Fruit fly (Drosophila melanogaster): Measurements from ENCODE around the gene bru3.
A peak's percentile ranks its signal among the peaks of the same experiment; 100 is the strongest.

The bru3 gene

DNA sequence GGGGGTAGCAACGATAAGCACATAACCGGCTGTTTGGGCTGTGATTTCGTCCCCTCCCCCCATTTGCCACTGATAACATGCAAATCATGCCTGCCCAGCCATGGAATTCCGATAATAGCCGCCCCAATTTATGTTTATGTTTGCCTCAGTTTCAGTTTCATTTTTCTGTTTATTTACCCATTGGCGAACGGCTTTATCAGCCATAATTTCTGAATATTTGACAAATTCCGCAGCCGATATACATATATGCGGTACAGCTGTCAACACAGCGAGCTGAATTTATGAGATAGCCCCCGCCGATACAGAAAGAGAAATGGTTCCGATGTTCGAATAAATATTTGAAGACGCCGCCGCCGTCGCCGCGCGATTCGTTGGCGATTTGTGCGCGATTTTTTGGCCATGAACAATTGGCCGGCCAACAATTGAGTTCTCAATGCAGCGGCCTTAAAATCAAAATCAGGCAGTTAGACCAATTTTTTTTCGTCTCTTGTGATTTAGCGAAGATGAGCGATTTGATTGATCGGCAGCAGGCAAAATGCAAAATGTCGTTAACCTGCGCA, 313.9 kb downstream of the bru3 start (continued):
- no peak for TF ChIP-seq sc (optimal IDR thresholded peaks at IDR 0.05)
- TF ChIP-seq sc (GFP tag; optimal IDR thresholded peaks at IDR 0.05) = no peak
- no peak for TF ChIP-seq vfl (GFP tag; optimal IDR thresholded peaks at IDR 0.05)
- TF ChIP-seq CG7786 (GFP tag; optimal IDR thresholded peaks at IDR 0.05) = no peak
- no peak for TF ChIP-seq chinmo (GFP tag; IDR thresholded peaks at IDR 0.05; ENCODE audit: partially characterized antibody)
- no peak for TF ChIP-seq CG18764 (GFP tag; optimal IDR thresholded peaks at IDR 0.05)
- TF ChIP-seq crc (GFP tag; optimal IDR thresholded peaks at IDR 0.05) = no peak
- no peak for TF ChIP-seq CG16863 (GFP tag; optimal IDR thresholded peaks at IDR 0.05)
- no peak for TF ChIP-seq ash1 (GFP tag; optimal IDR thresholded peaks at IDR 0.05)
- no peak for TF ChIP-seq Rx (GFP tag; IDR thresholded peaks at IDR 0.05)
- TF ChIP-seq crp (GFP tag; optimal IDR thresholded peaks at IDR 0.05) = no peak
- no peak for TF ChIP-seq bsh (GFP tag; optimal IDR thresholded peaks at IDR 0.05)
- no peak for TF ChIP-seq zen (tag; optimal IDR thresholded peaks at IDR 0.05)
- TF ChIP-seq BtbVII (GFP tag; optimal IDR thresholded peaks at IDR 0.05) = peak; percentile 12
- TF ChIP-seq Sry-β (GFP tag; optimal IDR thresholded peaks at IDR 0.05) = no peak
- TF ChIP-seq CG9215 (GFP tag; IDR thresholded peaks at IDR 0.05) = no peak
- peak; percentile 2 for TF ChIP-seq gem (tag; optimal IDR thresholded peaks at IDR 0.05)
- TF ChIP-seq CG10147 (GFP tag; optimal IDR thresholded peaks at IDR 0.05) = no peak
- TF ChIP-seq crol (GFP tag; IDR thresholded peaks at IDR 0.05) = no peak
- TF ChIP-seq HmgZ (tag; optimal IDR thresholded peaks at IDR 0.05) = no peak
- no peak for TF ChIP-seq Atf6 (GFP tag; IDR thresholded peaks at IDR 0.05)
- TF ChIP-seq gce (GFP tag; IDR thresholded peaks at IDR 0.05) = no peak
- no peak for TF ChIP-seq oc (tag; optimal IDR thresholded peaks at IDR 0.05)
- peak; percentile 61 for TF ChIP-seq Med (GFP tag)
- TF ChIP-seq mirr (GFP tag; optimal IDR thresholded peaks at IDR 0.05) = peak; percentile 83
- no peak for TF ChIP-seq CG17568 (GFP tag; optimal IDR thresholded peaks at IDR 0.05)
- no peak for TF ChIP-seq CG13296 (GFP tag; optimal IDR thresholded peaks at IDR 0.05)
- no peak for TF ChIP-seq Spps (tag; optimal IDR thresholded peaks at IDR 0.05)
- no peak for TF ChIP-seq Scr (GFP tag; IDR thresholded peaks at IDR 0.05; ENCODE audit: partially characterized antibody)
- TF ChIP-seq pum (GFP tag; optimal IDR thresholded peaks at IDR 0.05) = no peak
- peak; percentile 96 for TF ChIP-seq sd (tag; optimal IDR thresholded peaks at IDR 0.05)
- TF ChIP-seq Bgb (GFP tag; IDR thresholded peaks at IDR 0.05; ENCODE audit: partially characterized antibody) = no peak
- TF ChIP-seq dati (GFP tag; IDR thresholded peaks at IDR 0.05) = no peak
- TF ChIP-seq zf30C (GFP tag; optimal IDR thresholded peaks at IDR 0.05) = no peak
- TF ChIP-seq pros (GFP tag; optimal IDR thresholded peaks at IDR 0.05) = no peak
- no peak for TF ChIP-seq Antp (GFP tag; optimal IDR thresholded peaks at IDR 0.05)
- no peak for TF ChIP-seq emc (GFP tag; optimal IDR thresholded peaks at IDR 0.05)
- TF ChIP-seq sna (GFP tag; IDR thresholded peaks at IDR 0.05; ENCODE audit: partially characterized antibody) = no peak
- TF ChIP-seq so (GFP tag; IDR thresholded peaks at IDR 0.05) = peak; percentile 14; the same call in 1 of the 3 replicates
- TF ChIP-seq CG9932 (GFP tag; IDR thresholded peaks at IDR 0.05) = no peak
- peak; percentile 1 for TF ChIP-seq sug (tag; optimal IDR thresholded peaks at IDR 0.05)
- TF ChIP-seq cato (GFP tag; optimal IDR thresholded peaks at IDR 0.05; ENCODE audit: borderline replicate concordance) = no peak
- no peak for TF ChIP-seq Ssrp (tag; optimal IDR thresholded peaks at IDR 0.05)
- TF ChIP-seq sens-2 (GFP tag; IDR thresholded peaks at IDR 0.05) = 0 out of 2 replicates have a peak, but pooled peaks have one; percentile 23
- TF ChIP-seq CG12391 (tag; optimal IDR thresholded peaks at IDR 0.05) = no peak
- no peak for TF ChIP-seq Camta (GFP tag; optimal IDR thresholded peaks at IDR 0.05)
- peak; percentile 97 for TF ChIP-seq CG8359 (GFP tag; optimal IDR thresholded peaks at IDR 0.05; ENCODE audit: borderline replicate concordance)
- TF ChIP-seq CG7745 (tag; optimal IDR thresholded peaks at IDR 0.05) = no peak
- TF ChIP-seq ssp (GFP tag; IDR thresholded peaks at IDR 0.05) = no peak
- TF ChIP-seq bab2 (GFP tag; optimal IDR thresholded peaks at IDR 0.05) = no peak

Data from whole organism, embryonic.